Fruit fly (Drosophila melanogaster) whole organism, embryonic: Measurements from ENCODE around the gene solo.

Experiments used
- Blimp-1 ChIP-seq: fragments of 200-800 bp; sonication (Bioruptor generic); optimal IDR thresholded peaks from 3 replicates; lab custom pipeline; 2018; ENCODE audit warnings: missing biosample characterization, missing genetic modification characterization, mild to moderate bottlenecking, moderate library complexity, missing genetic modification reagents
- CG3163 ChIP-seq: fragments of 200-800 bp; sonication (Bioruptor generic); optimal IDR thresholded peaks from 3 replicates; lab custom pipeline; 2016; ENCODE audit warnings: missing biosample characterization, missing genetic modification characterization
- CG8478 ChIP-seq: fragments of >200 bp; optimal IDR thresholded peaks from 2 replicates; lab custom pipeline; 2018
- Deaf1 ChIP-seq: fragments of 200-800 bp; optimal IDR thresholded peaks from 3 replicates; lab custom pipeline; 2019; ENCODE audit warnings: missing biosample characterization, mild to moderate bottlenecking, missing genetic modification characterization, moderate library complexity
- NC2α ChIP-seq: fragments of 200-800 bp; sonication (Bioruptor generic); optimal IDR thresholded peaks from 2 replicates; lab custom pipeline; 2016; ENCODE audit warnings: missing biosample characterization, missing genetic modification characterization
- br ChIP-seq: fragments of >200 bp; optimal IDR thresholded peaks from 2 replicates; lab custom pipeline; 2017
- caup ChIP-seq: fragments of 200-800 bp; sonication (Bioruptor generic); optimal IDR thresholded peaks from 3 replicates; lab custom pipeline; 2017; ENCODE audit warnings: missing biosample characterization, mild to moderate bottlenecking, missing genetic modification characterization, moderate library complexity; ENCODE audit not compliant: severe bottlenecking
- fd3F ChIP-seq: fragments of 200-800 bp; sonication (Bioruptor generic); optimal IDR thresholded peaks from 2 replicates; lab custom pipeline; 2018; ENCODE audit warnings: missing biosample characterization, mild to moderate bottlenecking, missing genetic modification characterization, moderate library complexity
- gcm2 ChIP-seq: fragments of 200-800 bp; sonication (Bioruptor generic); optimal IDR thresholded peaks from 2 replicates; lab custom pipeline; 2016; ENCODE audit warnings: missing biosample characterization, missing genetic modification characterization
- gro ChIP-seq: fragments of 200-800 bp; sonication (Bioruptor generic); optimal IDR thresholded peaks from 2 replicates; lab custom pipeline; 2016; ENCODE audit warnings: missing biosample characterization, missing genetic modification characterization
- trh ChIP-seq: fragments of 200-800 bp; sonication (Bioruptor generic); optimal IDR thresholded peaks from 2 replicates; lab custom pipeline; 2016; ENCODE audit warnings: missing biosample characterization, missing genetic modification characterization

- TF ChIP-seq trh (GFP tag; lab: Kevin White, UChicago) (no peak), br (no peak), fd3F (GFP tag; lab: Kevin White, UChicago) (no peak), Blimp-1 (GFP tag; lab: Kevin White, UChicago) (no peak), gro (GFP tag; lab: Kevin White, UChicago) (no peak), NC2α (GFP tag; lab: Kevin White, UChicago) (no peak), CG8478 (lab: Kevin White, UChicago) (no peak), caup (GFP tag; lab: Kevin White, UChicago) (no peak), gcm2 (GFP tag; lab: Kevin White, UChicago) (no peak), Deaf1 (tag; lab: Kevin White, UChicago) (no peak), CG3163 (GFP tag; lab: Kevin White, UChicago) (no peak)
These were observed 34.9 kb upstream of the solo start, which contains the start of gene CG33310 for dm6 chr2L:15026582-15026981.
